Worm (Caenorhabditis elegans): Measurements from ENCODE around the gene dop-3.

- TF ChIP-seq ama-1 (optimal IDR thresholded peaks at IDR 0.05) (no peak), pha-4 (GFP tag; IDR thresholded peaks at IDR 0.05) (no peak), pha-4 (tag; optimal IDR thresholded peaks at IDR 0.05) (no peak), unc-62 (GFP tag; optimal IDR thresholded peaks at IDR 0.05 in 1 of 2) (no peak), unc-62 (tag; optimal IDR thresholded peaks at IDR 0.05) (no peak), jun-1 (tag; optimal IDR thresholded peaks at IDR 0.05) (no peak), T26A8.4 (GFP tag; IDR thresholded peaks at IDR 0.05) (no peak), lin-1 (GFP tag; IDR thresholded peaks at IDR 0.05) (no peak), unc-39 (tag; optimal IDR thresholded peaks at IDR 0.05) (no peak), dpl-1 (GFP tag; optimal IDR thresholded peaks at IDR 0.05) (no peak), ZK546.5 (tag; optimal IDR thresholded peaks at IDR 0.05) (no peak)
These were observed 33.6 kb upstream of the dop-3 start, which contains the start of gene F23G4.1 for ce11 chrX:6603098-6603497.

Measured in whole organism, L4 larva.